Worm (Caenorhabditis elegans) whole organism, midembryonic: Measurements from ENCODE around the gene nhr-111.

Experiments
- T22C8.4 ChIP-seq: fragments of 200-800 bp; sonication (Bioruptor generic); IDR thresholded peaks from 2 replicates; pipeline ENCODE4 v1.3.6; 2022; ENCODE audit warnings: missing genetic modification characterization, missing compliant biosample characterization
- cog-1 ChIP-seq: sonication (generic microtip); optimal IDR thresholded peaks from 2 replicates; lab custom pipeline; 2016; ENCODE audit warnings: missing genetic modification characterization, missing compliant biosample characterization
- flt-1 ChIP-seq: fragments of 200-800 bp; sonication (Bioruptor generic); IDR thresholded peaks from 2 replicates; pipeline ENCODE4 v1.3.6; 2022; ENCODE audit warnings: missing genetic modification characterization, missing compliant biosample characterization
- klf-2 ChIP-seq: fragments of 200-800 bp; sonication (Bioruptor generic); conservative IDR thresholded peaks from 2 replicates; pipeline ENCODE4 v1.3.6; 2022; ENCODE audit warnings: missing genetic modification reagents, missing genetic modification characterization, missing compliant biosample characterization
- med-1 ChIP-seq: sonication (generic microtip); optimal IDR thresholded peaks from 2 replicates; lab custom pipeline; 2017; ENCODE audit warnings: missing genetic modification characterization, mild to moderate bottlenecking, missing compliant biosample characterization, antibody characterized with exemption, missing genetic modification reagents; ENCODE audit not compliant: insufficient read depth
- ref-1 ChIP-seq: fragments of 200-800 bp; sonication (Bioruptor generic); conservative IDR thresholded peaks from 2 replicates; pipeline ENCODE4 v1.3.6; 2022; ENCODE audit warnings: missing genetic modification reagents, missing genetic modification characterization, missing compliant biosample characterization
- tab-1 ChIP-seq: fragments of 200-800 bp; sonication (Bioruptor generic); IDR thresholded peaks from 2 replicates; pipeline ENCODE4 v1.3.6; 2022; ENCODE audit warnings: missing genetic modification characterization, missing compliant biosample characterization
- ztf-23 ChIP-seq: fragments of 200-800 bp; sonication (Bioruptor generic); IDR thresholded peaks from 2 replicates; pipeline ENCODE4 v1.3.6; 2022; ENCODE audit warnings: missing genetic modification reagents, missing genetic modification characterization, missing compliant biosample characterization
- ztf-29 ChIP-seq: fragments of 200-800 bp; sonication (Bioruptor generic); IDR thresholded peaks from 2 replicates; pipeline ENCODE4 v1.3.6; 2022; ENCODE audit warnings: missing genetic modification reagents, missing genetic modification characterization, missing compliant biosample characterization

nhr-111 gene

DNA sequence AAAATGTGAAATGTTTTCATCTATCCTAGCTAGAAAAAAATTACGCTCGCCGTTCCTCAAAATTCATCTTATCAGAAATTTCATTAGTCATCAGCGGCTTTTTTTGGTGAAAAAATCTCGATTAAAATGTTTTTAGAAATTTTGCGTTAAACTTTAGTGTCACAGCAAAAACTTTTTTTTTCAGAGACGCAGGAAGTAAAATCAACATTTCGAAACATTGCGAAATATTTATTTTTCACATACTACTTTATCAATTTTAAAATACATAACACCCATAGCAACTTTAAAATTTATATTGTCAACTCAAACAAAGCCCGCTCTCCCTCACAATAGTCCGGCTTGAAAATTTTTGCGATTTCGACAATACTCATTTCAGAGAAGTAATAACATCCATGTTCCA, 7.6 kb upstream of the nhr-111 start:
- no peak for TF ChIP-seq tab-1 (GFP tag; lab: Robert Waterston, UW)
- no peak for TF ChIP-seq ztf-29 (GFP tag; lab: Robert Waterston, UW)
- no peak for TF ChIP-seq cog-1 (tag; lab: Kevin White, UChicago)
- TF ChIP-seq ztf-23 (GFP tag; lab: Robert Waterston, UW) = no peak
- no peak for TF ChIP-seq T22C8.4 (GFP tag; lab: Robert Waterston, UW)
- no peak for TF ChIP-seq flt-1 (GFP tag; lab: Robert Waterston, UW)
- TF ChIP-seq klf-2 = no peak
- no peak for TF ChIP-seq ref-1
- no peak for TF ChIP-seq med-1 (GFP tag; lab: Kevin White, UChicago)

DNA sequence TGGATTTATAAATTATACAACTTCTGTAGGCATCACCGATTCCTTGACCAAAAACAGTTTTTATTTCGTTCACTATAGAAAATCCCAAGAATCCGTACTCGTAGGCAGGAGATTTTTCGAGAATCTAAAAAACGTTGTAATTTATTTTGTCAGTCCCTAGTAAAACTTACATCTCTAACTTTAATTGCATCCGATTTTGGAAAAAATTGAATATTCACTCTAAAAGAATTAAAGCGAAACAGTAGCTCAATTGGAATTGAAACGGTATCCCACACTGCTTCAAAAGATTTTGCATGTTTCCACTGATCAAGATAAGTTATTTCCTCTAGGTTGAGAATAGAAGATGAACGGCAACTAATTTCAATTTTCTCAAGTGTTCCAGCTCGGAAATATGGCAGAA, 6.6 kb upstream of the nhr-111 start, which contains the start of gene fbxa-142:
Gene fbxa-142 (minus strand): TSS at position 101 of the 400 bp plus-strand sequence.
- no peak for TF ChIP-seq ztf-29 (GFP tag; lab: Robert Waterston, UW)
- no peak for TF ChIP-seq med-1 (GFP tag; lab: Kevin White, UChicago)
- no peak for TF ChIP-seq flt-1 (GFP tag; lab: Robert Waterston, UW)
- TF ChIP-seq T22C8.4 (GFP tag; lab: Robert Waterston, UW) = no peak
- TF ChIP-seq cog-1 (tag; lab: Kevin White, UChicago) = no peak
- no peak for TF ChIP-seq ref-1
- TF ChIP-seq ztf-23 (GFP tag; lab: Robert Waterston, UW) = no peak
- TF ChIP-seq klf-2 = no peak
- TF ChIP-seq tab-1 (GFP tag; lab: Robert Waterston, UW) = no peak

ce11 chrV:16129116-16129515, 4.5 kb upstream of the nhr-111 start:
- TF ChIP-seq tab-1 (GFP tag; lab: Robert Waterston, UW) (no peak), ztf-23 (GFP tag; lab: Robert Waterston, UW) (no peak), cog-1 (tag; lab: Kevin White, UChicago) (no peak)

ce11 chrV:16127401-16127800, 2.8 kb upstream of the nhr-111 start, which contains the start of gene fbxa-143:
Gene fbxa-143 (minus strand): TSS chrV:16127501.
- no peak for TF ChIP-seq cog-1 (tag; lab: Kevin White, UChicago)
- no peak for TF ChIP-seq ztf-23 (GFP tag; lab: Robert Waterston, UW)
- no peak for TF ChIP-seq ztf-29 (GFP tag; lab: Robert Waterston, UW)
- TF ChIP-seq klf-2 = no peak
- TF ChIP-seq flt-1 (GFP tag; lab: Robert Waterston, UW) = no peak
- no peak for TF ChIP-seq tab-1 (GFP tag; lab: Robert Waterston, UW)
- no peak for TF ChIP-seq T22C8.4 (GFP tag; lab: Robert Waterston, UW)
- no peak for TF ChIP-seq ref-1
- no peak for TF ChIP-seq med-1 (GFP tag; lab: Kevin White, UChicago)

DNA sequence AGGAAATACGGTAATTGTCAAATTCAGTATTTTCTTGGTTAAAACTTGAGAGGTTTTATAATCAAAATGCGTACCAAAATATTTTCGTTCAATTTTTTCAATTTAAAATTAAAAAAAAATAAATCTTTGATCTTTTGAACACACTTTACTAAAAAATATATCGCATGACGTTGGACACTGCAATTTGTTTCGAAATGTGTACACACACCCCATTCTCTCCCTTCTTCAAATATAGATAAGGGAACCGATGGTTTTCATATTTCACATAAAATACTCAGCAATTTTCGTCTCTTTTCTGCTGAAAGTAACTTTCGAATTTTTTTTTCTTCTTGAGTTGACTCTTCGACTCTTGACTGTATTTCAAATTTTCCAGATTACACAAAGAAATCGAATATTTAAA, 3.2 kb downstream of the nhr-111 start:
- TF ChIP-seq klf-2 = no peak
- no peak for TF ChIP-seq ztf-23 (GFP tag; lab: Robert Waterston, UW)
- no peak for TF ChIP-seq T22C8.4 (GFP tag; lab: Robert Waterston, UW)
- TF ChIP-seq cog-1 (tag; lab: Kevin White, UChicago) = no peak
- TF ChIP-seq ztf-29 (GFP tag; lab: Robert Waterston, UW) = no peak
- TF ChIP-seq tab-1 (GFP tag; lab: Robert Waterston, UW) = no peak
- no peak for TF ChIP-seq med-1 (GFP tag; lab: Kevin White, UChicago)
- no peak for TF ChIP-seq ref-1
- TF ChIP-seq flt-1 (GFP tag; lab: Robert Waterston, UW) = no peak

DNA sequence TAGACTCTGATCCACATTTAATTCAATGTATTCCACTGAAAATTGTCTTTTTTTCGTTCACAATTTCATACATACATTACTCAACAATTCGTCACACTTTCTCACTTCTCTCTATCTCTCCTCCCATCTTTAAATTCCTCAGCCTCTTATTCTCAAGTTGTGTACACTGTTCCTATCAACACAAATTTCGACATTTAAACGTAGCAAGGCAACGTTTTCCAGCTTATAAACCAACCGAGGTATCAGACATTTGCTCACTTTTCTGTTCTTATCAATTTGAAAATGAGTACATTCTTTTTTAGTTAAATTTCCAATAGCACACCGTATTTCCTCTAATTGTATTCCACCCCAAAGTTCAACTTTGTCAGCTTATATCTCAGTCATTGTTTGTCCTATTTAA, 3.7 kb downstream of the nhr-111 start, which contains the start of gene skr-3:
Gene skr-3 (plus strand): TSS at position 163 of the 400 bp plus-strand sequence.
- TF ChIP-seq flt-1 (GFP tag; lab: Robert Waterston, UW) (no peak), T22C8.4 (GFP tag; lab: Robert Waterston, UW) (no peak), ref-1 (no peak), tab-1 (GFP tag; lab: Robert Waterston, UW) (no peak), med-1 (GFP tag; lab: Kevin White, UChicago) (no peak), ztf-23 (GFP tag; lab: Robert Waterston, UW) (no peak), cog-1 (tag; lab: Kevin White, UChicago) (no peak), ztf-29 (GFP tag; lab: Robert Waterston, UW) (no peak), klf-2 (no peak)

DNA sequence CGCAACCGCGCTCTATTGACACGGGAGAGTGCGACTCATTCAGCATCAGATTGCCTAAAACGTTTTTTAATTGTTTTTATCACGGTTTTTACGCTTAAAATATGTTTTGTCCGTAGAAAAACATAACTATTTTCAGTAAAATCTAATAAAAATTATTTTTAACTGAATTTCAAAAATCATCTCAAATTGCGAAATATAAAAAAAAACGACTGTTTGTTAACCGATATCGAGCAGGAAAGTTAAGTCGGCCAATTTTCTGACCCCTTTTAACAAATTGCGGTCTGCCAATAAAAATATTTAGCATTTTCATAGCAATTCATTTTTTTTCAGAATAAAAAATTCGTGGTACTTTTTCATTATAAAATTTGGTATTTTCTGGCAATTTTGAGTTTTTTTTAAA, 4.1 kb downstream of the nhr-111 start:
- TF ChIP-seq flt-1 (GFP tag; lab: Robert Waterston, UW) = no peak
- no peak for TF ChIP-seq cog-1 (tag; lab: Kevin White, UChicago)
- no peak for TF ChIP-seq ztf-23 (GFP tag; lab: Robert Waterston, UW)
- no peak for TF ChIP-seq klf-2
- no peak for TF ChIP-seq ztf-29 (GFP tag; lab: Robert Waterston, UW)
- no peak for TF ChIP-seq ref-1
- no peak for TF ChIP-seq T22C8.4 (GFP tag; lab: Robert Waterston, UW)
- no peak for TF ChIP-seq tab-1 (GFP tag; lab: Robert Waterston, UW)
- TF ChIP-seq med-1 (GFP tag; lab: Kevin White, UChicago) = no peak

- no peak for TF ChIP-seq tab-1 (GFP tag; lab: Robert Waterston, UW)
- no peak for TF ChIP-seq ref-1
- TF ChIP-seq ztf-23 (GFP tag; lab: Robert Waterston, UW) = no peak
- TF ChIP-seq klf-2 = no peak
- no peak for TF ChIP-seq med-1 (GFP tag; lab: Kevin White, UChicago)
- TF ChIP-seq T22C8.4 (GFP tag; lab: Robert Waterston, UW) = no peak
- TF ChIP-seq ztf-29 (GFP tag; lab: Robert Waterston, UW) = no peak
- no peak for TF ChIP-seq flt-1 (GFP tag; lab: Robert Waterston, UW)
- TF ChIP-seq cog-1 (tag; lab: Kevin White, UChicago) = no peak
These were observed 6.0 kb downstream of the nhr-111 start, which contains the start of gene str-103 for ce11 chrV:16118601-16119000. Gene str-103 (minus strand): TSS chrV:16118701.

DNA sequence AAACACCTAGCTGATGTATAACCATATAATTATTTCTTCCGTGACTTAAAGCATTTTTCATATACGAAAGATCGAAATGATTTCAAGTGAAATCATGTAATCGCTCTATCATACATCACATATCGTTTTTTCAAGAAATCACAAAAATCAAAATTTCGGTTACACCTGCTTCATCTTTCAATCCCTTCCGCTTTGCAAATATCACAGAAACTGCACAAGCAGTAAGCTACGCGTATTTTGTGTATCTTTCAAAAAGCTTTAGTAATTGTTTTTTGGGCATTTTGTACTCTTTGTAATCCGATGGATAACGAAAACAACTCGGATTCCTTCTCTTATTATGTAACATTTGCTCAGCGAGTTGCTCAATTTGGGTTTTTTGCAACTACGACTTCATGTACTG, 9.3 kb downstream of the nhr-111 start, which contains the start of gene str-25:
Gene str-25 (plus strand): TSS at position 301 of the 400 bp plus-strand sequence.
- TF ChIP-seq ref-1 (no peak), klf-2 (no peak), cog-1 (tag; lab: Kevin White, UChicago) (no peak), ztf-29 (GFP tag; lab: Robert Waterston, UW) (no peak), tab-1 (GFP tag; lab: Robert Waterston, UW) (no peak), ztf-23 (GFP tag; lab: Robert Waterston, UW) (no peak), T22C8.4 (GFP tag; lab: Robert Waterston, UW) (no peak), med-1 (GFP tag; lab: Kevin White, UChicago) (no peak), flt-1 (GFP tag; lab: Robert Waterston, UW) (no peak)
